Worm (Caenorhabditis elegans) whole organism, L1 larva: Measurements from ENCODE around the gene C01G5.9.

ENCODE experiments used
- C04F5.9 ChIP-seq: sonication (generic microtip); optimal IDR thresholded peaks from 2 replicates; lab custom pipeline; 2016; ENCODE audit warnings: missing genetic modification characterization, missing compliant biosample characterization
- C16A3.4 ChIP-seq: fragments of 150-350 bp; optimal IDR thresholded peaks from 2 replicates; lab custom pipeline; 2014; ENCODE audit warnings: missing biosample characterization, missing genetic modification characterization
- Y116A8C.19 ChIP-seq: sonication (generic microtip); optimal IDR thresholded peaks from 2 replicates; lab custom pipeline; 2016; ENCODE audit warnings: missing compliant biosample characterization, missing genetic modification characterization, borderline replicate concordance
- aha-1 ChIP-seq: fragments of 150-350 bp; optimal IDR thresholded peaks from 2 replicates; lab custom pipeline; 2014; ENCODE audit warnings: missing biosample characterization, missing genetic modification characterization
- aly-2 ChIP-seq: fragments of 150-350 bp; optimal IDR thresholded peaks from 2 replicates; lab custom pipeline; 2014; ENCODE audit warnings: missing biosample characterization, missing genetic modification characterization
- ama-1 ChIP-seq: fragments of 150-350 bp; optimal IDR thresholded peaks from 2 replicates; lab custom pipeline; 2014
- ceh-8 ChIP-seq: fragments of 200-800 bp; sonication (Bioruptor generic); optimal IDR thresholded peaks from 2 replicates; lab custom pipeline; 2018; ENCODE audit warnings: mild to moderate bottlenecking, missing genetic modification characterization, moderate library complexity, missing compliant biosample characterization
- ceh-82 ChIP-seq, 3 experiments: fragments of 150-350 bp in 1 of 3; sonication (generic microtip) in 2 of 3; optimal IDR thresholded peaks; 2 replicates each; lab custom pipeline; 2014 to 2017; ENCODE audit warnings: missing biosample characterization in 3 of 3, missing genetic modification characterization in 3 of 3
- ceh-90 ChIP-seq: sonication (generic microtip); optimal IDR thresholded peaks from 2 replicates; lab custom pipeline; 2016; ENCODE audit warnings: missing genetic modification characterization, missing compliant biosample characterization
- ces-1 ChIP-seq: fragments of 150-350 bp; optimal IDR thresholded peaks from 2 replicates; lab custom pipeline; 2014; ENCODE audit warnings: missing biosample characterization, missing genetic modification reagents, missing genetic modification characterization
- dpl-1 ChIP-seq, 3 experiments: fragments of 150-350 bp in 2 of 3; sonication (generic microtip) in 1 of 3; optimal IDR thresholded peaks; 2 replicates each; lab custom pipeline; 2014 to 2017; ENCODE audit warnings: missing biosample characterization in 3 of 3, missing genetic modification characterization in 3 of 3, missing genetic modification reagents in 3 of 3
- dsc-1 ChIP-seq: sonication (generic microtip); optimal IDR thresholded peaks from 2 replicates; lab custom pipeline; 2016; ENCODE audit warnings: mild to moderate bottlenecking, missing genetic modification characterization, missing compliant biosample characterization
- egl-13 ChIP-seq: sonication (generic microtip); optimal IDR thresholded peaks from 2 replicates; lab custom pipeline; 2016; ENCODE audit warnings: missing genotype, missing genetic modification reagents, missing genetic modification characterization, missing compliant biosample characterization
- elt-2 ChIP-seq: sonication (generic microtip); optimal IDR thresholded peaks from 2 replicates; lab custom pipeline; 2016; ENCODE audit warnings: missing genetic modification characterization, mild to moderate bottlenecking, inconsistent platforms, missing compliant biosample characterization, missing genetic modification reagents
- elt-3 ChIP-seq, 6 experiments: fragments of 150-350 bp in 1 of 6; sonication (generic microtip); optimal IDR thresholded peaks; 2 replicates each; lab custom pipeline; 2017 to 2018; ENCODE audit warnings: missing biosample characterization in 6 of 6, missing genetic modification characterization in 6 of 6, inconsistent platforms in 1 of 6
- fkh-10 ChIP-seq: sonication (generic microtip); optimal IDR thresholded peaks from 2 replicates; lab custom pipeline; 2017; ENCODE audit warnings: missing biosample characterization, missing genetic modification reagents, missing genetic modification characterization
- fkh-4 ChIP-seq: sonication (generic microtip); optimal IDR thresholded peaks from 2 replicates; lab custom pipeline; 2016; ENCODE audit warnings: missing compliant biosample characterization, missing genetic modification characterization, borderline replicate concordance
- fkh-8 ChIP-seq: sonication (generic microtip); optimal IDR thresholded peaks from 2 replicates; lab custom pipeline; 2016; ENCODE audit warnings: mild to moderate bottlenecking, missing genetic modification characterization, missing compliant biosample characterization
- grh-1 ChIP-seq: fragments of 200-800 bp; sonication (Bioruptor generic); IDR thresholded peaks from 2 replicates; pipeline ENCODE4 v1.3.6; 2022; ENCODE audit warnings: missing genetic modification reagents, missing genetic modification characterization, missing compliant biosample characterization
- hlh-4 ChIP-seq: sonication (generic microtip); optimal IDR thresholded peaks from 2 replicates; lab custom pipeline; 2016; ENCODE audit warnings: mild to moderate bottlenecking, missing genetic modification characterization, missing compliant biosample characterization
- isw-1 ChIP-seq: fragments of 200-800 bp; sonication (Bioruptor generic); IDR thresholded peaks from 2 replicates; pipeline ENCODE4 v1.3.6; 2022; ENCODE audit warnings: missing genetic modification characterization, missing compliant biosample characterization
- lin-14 ChIP-seq: fragments of 200-800 bp; sonication (Bioruptor generic); optimal IDR thresholded peaks from 2 replicates; lab custom pipeline; 2018; ENCODE audit warnings: mild to moderate bottlenecking, missing genetic modification characterization, moderate library complexity, missing compliant biosample characterization
- lin-15B ChIP-seq: fragments of 150-350 bp; sonication (generic microtip); optimal IDR thresholded peaks from 3 replicates; lab custom pipeline; 2014; ENCODE audit warnings: missing biosample characterization, missing genetic modification characterization
- lin-35 ChIP-seq, 2 experiments: fragments of 150-350 bp; optimal IDR thresholded peaks; 2 replicates each; lab custom pipeline; 2014; ENCODE audit warnings: missing biosample characterization in 2 of 2, missing genetic modification characterization in 2 of 2, missing genetic modification reagents in 2 of 2
- lir-3 ChIP-seq: sonication (generic microtip); optimal IDR thresholded peaks from 2 replicates; lab custom pipeline; 2016; ENCODE audit warnings: mild to moderate bottlenecking, missing genetic modification characterization, moderate library complexity, missing compliant biosample characterization; ENCODE audit not compliant: poor library complexity
- mdl-1 ChIP-seq, 2 experiments: fragments of 150-350 bp; optimal IDR thresholded peaks; 2 replicates each; lab custom pipeline; 2014 to 2017; ENCODE audit warnings: missing biosample characterization in 2 of 2, missing genetic modification characterization in 2 of 2, inconsistent platforms in 1 of 2
- mep-1 ChIP-seq: fragments of 150-350 bp; optimal IDR thresholded peaks from 2 replicates; lab custom pipeline; 2014; ENCODE audit warnings: missing biosample characterization, missing genetic modification characterization
- nhr-11 ChIP-seq: fragments of 150-350 bp; optimal IDR thresholded peaks from 2 replicates; lab custom pipeline; 2014; ENCODE audit warnings: missing biosample characterization, missing genetic modification characterization
- nhr-12 ChIP-seq: sonication (generic microtip); optimal IDR thresholded peaks from 2 replicates; lab custom pipeline; 2017; ENCODE audit warnings: missing biosample characterization, missing genetic modification characterization
- nhr-20 ChIP-seq: sonication (generic microtip); optimal IDR thresholded peaks from 2 replicates; lab custom pipeline; 2016; ENCODE audit warnings: mild to moderate bottlenecking, missing genetic modification characterization, missing compliant biosample characterization
- nhr-47 ChIP-seq: sonication (generic microtip); optimal IDR thresholded peaks from 2 replicates; lab custom pipeline; 2016; ENCODE audit warnings: mild to moderate bottlenecking, missing genetic modification characterization, moderate library complexity, missing compliant biosample characterization
- nhr-71 ChIP-seq: sonication (generic microtip); optimal IDR thresholded peaks from 2 replicates; lab custom pipeline; 2016; ENCODE audit warnings: mild to moderate bottlenecking, missing genetic modification characterization, moderate library complexity, missing compliant biosample characterization
- nhr-76 ChIP-seq: sonication (generic microtip); optimal IDR thresholded peaks from 2 replicates; lab custom pipeline; 2017; ENCODE audit warnings: missing biosample characterization, missing genetic modification characterization
- nhr-77 ChIP-seq: fragments of 150-350 bp; optimal IDR thresholded peaks from 2 replicates; lab custom pipeline; 2014; ENCODE audit warnings: missing biosample characterization, missing genetic modification characterization
- nhr-85 ChIP-seq: sonication (generic microtip); peaks from one replicate; lab custom pipeline; 2016; ENCODE audit warnings: missing genetic modification characterization, inconsistent platforms, missing compliant biosample characterization
- pag-3 ChIP-seq: sonication (generic microtip); optimal IDR thresholded peaks from 2 replicates; lab custom pipeline; 2017; ENCODE audit warnings: missing genetic modification characterization, mild to moderate bottlenecking, missing compliant biosample characterization, antibody characterized with exemption, borderline replicate concordance; ENCODE audit not compliant: insufficient read depth
- pax-3 ChIP-seq: fragments of 200-800 bp; sonication (Bioruptor generic); optimal IDR thresholded peaks from 2 replicates; lab custom pipeline; 2018; ENCODE audit warnings: mild to moderate bottlenecking, missing genetic modification characterization, moderate library complexity, missing compliant biosample characterization
- rnt-1 ChIP-seq: sonication (generic microtip); optimal IDR thresholded peaks from 2 replicates; lab custom pipeline; 2016; ENCODE audit warnings: mild to moderate bottlenecking, missing genetic modification characterization, moderate library complexity, missing compliant biosample characterization
- snu-23 ChIP-seq: sonication (generic microtip); optimal IDR thresholded peaks from 2 replicates; lab custom pipeline; 2016; ENCODE audit warnings: missing genetic modification characterization, missing compliant biosample characterization
- sox-4 ChIP-seq: sonication (generic microtip); optimal IDR thresholded peaks from 2 replicates; lab custom pipeline; 2016; ENCODE audit warnings: missing genetic modification characterization, missing compliant biosample characterization
- sptf-1 ChIP-seq: fragments of 150-350 bp; optimal IDR thresholded peaks from 2 replicates; lab custom pipeline; 2014; ENCODE audit warnings: missing biosample characterization, missing genetic modification characterization
- sup-37 ChIP-seq: fragments of 200-800 bp; sonication (Bioruptor generic); optimal IDR thresholded peaks from 2 replicates; lab custom pipeline; 2018; ENCODE audit warnings: mild to moderate bottlenecking, missing genetic modification characterization, missing compliant biosample characterization
- tbx-2 ChIP-seq: sonication (generic microtip); optimal IDR thresholded peaks from 2 replicates; lab custom pipeline; 2016; ENCODE audit warnings: missing genetic modification characterization, missing compliant biosample characterization
- tlp-1 ChIP-seq: fragments of 150-350 bp; optimal IDR thresholded peaks from 2 replicates; lab custom pipeline; 2014; ENCODE audit warnings: missing biosample characterization, missing genetic modification characterization
- unc-98 ChIP-seq: fragments of 200-800 bp; sonication (Bioruptor generic); IDR thresholded peaks from 2 replicates; pipeline ENCODE4 v1.3.6; 2022; ENCODE audit warnings: missing genetic modification characterization, missing compliant biosample characterization
- vab-15 ChIP-seq: sonication (generic microtip); optimal IDR thresholded peaks from 2 replicates; lab custom pipeline; 2017; ENCODE audit warnings: missing genotype, mild to moderate bottlenecking, missing genetic modification characterization, missing compliant biosample characterization
- xbp-1 ChIP-seq: sonication (generic microtip); optimal IDR thresholded peaks from 2 replicates; lab custom pipeline; 2016; ENCODE audit warnings: missing genetic modification characterization, missing compliant biosample characterization
- zag-1 ChIP-seq: fragments of 150-350 bp; optimal IDR thresholded peaks from 2 replicates; lab custom pipeline; 2014; ENCODE audit warnings: missing biosample characterization, missing genetic modification characterization
- zip-4 ChIP-seq: fragments of 200-800 bp; sonication (Bioruptor generic); optimal IDR thresholded peaks from 2 replicates; lab custom pipeline; 2018; ENCODE audit warnings: mild to moderate bottlenecking, missing genetic modification characterization, moderate library complexity, missing compliant biosample characterization
- ztf-4 ChIP-seq: fragments of 150-350 bp; optimal IDR thresholded peaks from 2 replicates; lab custom pipeline; 2014; ENCODE audit warnings: missing biosample characterization, missing genetic modification characterization

The C01G5.9 gene

ce11 chrIV:6474751-6475150, 44.9 kb upstream of the C01G5.9 start (continued):
- peak; percentile 31 for TF ChIP-seq tbx-2
- TF ChIP-seq tlp-1 (tag; lab: Kevin White, UChicago), result no peak
- TF ChIP-seq zip-4 (GFP tag; lab: Kevin White, UChicago), result no peak
- no peak for TF ChIP-seq ceh-90
- TF ChIP-seq nhr-76 (tag; lab: Kevin White, UChicago), result no peak
- TF ChIP-seq fkh-10 (GFP tag; lab: Kevin White, UChicago), result peak; percentile 33
- no peak for TF ChIP-seq vab-15 (tag; lab: Kevin White, UChicago)
- TF ChIP-seq ceh-8 (GFP tag; lab: Kevin White, UChicago), result no peak
- TF ChIP-seq lin-35 (GFP tag; optimal IDR thresholded peaks at IDR 0.05; lab: Kevin White, UChicago), result peak; percentile 21 to 52
- no peak for TF ChIP-seq pag-3 (tag; lab: Kevin White, UChicago)
- peak; percentile 24 for TF ChIP-seq dsc-1
- no peak for TF ChIP-seq nhr-12 (tag; lab: Kevin White, UChicago)
- TF ChIP-seq ceh-82 (tag; optimal IDR thresholded peaks at IDR 0.05; lab: Kevin White, UChicago), result peak in 2 of 3 experiments; percentile 31 to 43
- TF ChIP-seq elt-2 (tag; lab: Kevin White, UChicago), result no peak
- peak; percentile 35 for TF ChIP-seq rnt-1 (tag; lab: Kevin White, UChicago)
- peak; percentile 4 for TF ChIP-seq C16A3.4 (tag; lab: Kevin White, UChicago)
- TF ChIP-seq isw-1 (GFP tag; lab: Robert Waterston, UW), result no peak; the same call in 1 of the 2 replicates
- TF ChIP-seq unc-98 (GFP tag; lab: Robert Waterston, UW), result no peak
- peak; percentile 88 for TF ChIP-seq lin-14 (GFP tag; lab: Kevin White, UChicago)
- peak; percentile 3 for TF ChIP-seq fkh-8 (tag; lab: Kevin White, UChicago)
- no peak for TF ChIP-seq ztf-4 (tag; lab: Kevin White, UChicago)
- peak; percentile 56 for TF ChIP-seq nhr-47 (tag; lab: Kevin White, UChicago)
- no peak for TF ChIP-seq zag-1 (tag; lab: Kevin White, UChicago)
- TF ChIP-seq aha-1 (tag; lab: Kevin White, UChicago), result no peak
- TF ChIP-seq hlh-4 (tag; lab: Kevin White, UChicago), result no peak
- peak; percentile 71 for TF ChIP-seq snu-23 (GFP tag; lab: Kevin White, UChicago)
- no peak for TF ChIP-seq grh-1
- TF ChIP-seq pax-3, result no peak
- no peak for TF ChIP-seq sox-4 (tag; lab: Kevin White, UChicago)
- peak; percentile 85 for TF ChIP-seq mep-1 (tag; lab: Kevin White, UChicago)
- TF ChIP-seq nhr-11 (tag; lab: Kevin White, UChicago), result no peak
- peak; percentile 22 to 50 (median 27) for TF ChIP-seq dpl-1 (GFP tag; optimal IDR thresholded peaks at IDR 0.05; lab: Kevin White, UChicago)
- TF ChIP-seq egl-13, result no peak
- TF ChIP-seq lir-3 (tag; lab: Kevin White, UChicago), result peak; percentile 32
- TF ChIP-seq nhr-77 (tag; lab: Kevin White, UChicago), result no peak
- TF ChIP-seq elt-3 (tag; optimal IDR thresholded peaks at IDR 0.05; lab: Kevin White, UChicago), result no peak
- peak; percentile 45 for TF ChIP-seq lin-15B
- TF ChIP-seq sup-37, result no peak

- TF ChIP-seq nhr-71 (tag; lab: Kevin White, UChicago) (no peak), fkh-8 (tag; lab: Kevin White, UChicago) (no peak), sptf-1 (tag; lab: Kevin White, UChicago) (no peak), hlh-4 (tag; lab: Kevin White, UChicago) (no peak), nhr-12 (tag; lab: Kevin White, UChicago) (no peak), fkh-4 (tag; lab: Kevin White, UChicago) (no peak), xbp-1 (tag; lab: Kevin White, UChicago) (no peak), ama-1 (lab: Kevin White, UChicago) (no peak), C04F5.9 (no peak), mdl-1 (tag; optimal IDR thresholded peaks at IDR 0.05; lab: Kevin White, UChicago) (no peak), sup-37 (no peak), Y116A8C.19 (tag; lab: Kevin White, UChicago) (no peak), nhr-20 (tag; lab: Kevin White, UChicago) (no peak), lin-35 (GFP tag; optimal IDR thresholded peaks at IDR 0.05; lab: Kevin White, UChicago) (no peak), ces-1 (GFP tag; lab: Kevin White, UChicago) (no peak), grh-1 (no peak), elt-3 (tag; optimal IDR thresholded peaks at IDR 0.05; lab: Kevin White, UChicago) (no peak), lir-3 (tag; lab: Kevin White, UChicago) (no peak), aly-2 (tag; lab: Kevin White, UChicago) (no peak), nhr-85 (no peak)
- TF ChIP-seq, all 84 proteins: peak for 0
Measured at ce11 chrIV:6480221-6480620, 39.5 kb upstream of the C01G5.9 start, which contains the start of gene tyr-6. Gene tyr-6 (plus strand): TSS chrIV:6480521.
